Worm (Caenorhabditis elegans) whole organism, L2 larva: ENCODE data around the gene acr-8.

Experiments used
- F13H6.1 ChIP-seq: sonication (generic microtip); optimal IDR thresholded peaks from 2 replicates; lab custom pipeline; 2016; ENCODE audit warnings: missing genetic modification characterization, missing compliant biosample characterization
- R02D3.7 ChIP-seq: fragments of 150-350 bp; optimal IDR thresholded peaks from 2 replicates; lab custom pipeline; 2014; ENCODE audit warnings: missing biosample characterization, missing genetic modification characterization
- Y55F3AM.14 ChIP-seq: fragments of 200-800 bp; sonication (Bioruptor generic); optimal IDR thresholded peaks from 2 replicates; lab custom pipeline; 2018; ENCODE audit warnings: mild to moderate bottlenecking, missing genetic modification characterization, missing compliant biosample characterization
- blmp-1 ChIP-seq: sonication (generic microtip); optimal IDR thresholded peaks from 2 replicates; lab custom pipeline; 2017; ENCODE audit warnings: missing genetic modification characterization, mild to moderate bottlenecking, missing compliant biosample characterization, antibody characterized with exemption, moderate library complexity; ENCODE audit not compliant: insufficient read depth
- elt-3 ChIP-seq: sonication (generic microtip); optimal IDR thresholded peaks from 2 replicates; lab custom pipeline; 2017; ENCODE audit warnings: missing biosample characterization, missing genetic modification characterization
- fos-1 ChIP-seq: fragments of 150-350 bp; optimal IDR thresholded peaks from 2 replicates; lab custom pipeline; 2014; ENCODE audit warnings: missing biosample characterization, missing genetic modification characterization
- gmeb-1 ChIP-seq: fragments of 150-350 bp; optimal IDR thresholded peaks from 2 replicates; lab custom pipeline; 2014; ENCODE audit warnings: missing biosample characterization, missing genetic modification characterization
- nhr-11 ChIP-seq: fragments of 150-350 bp; optimal IDR thresholded peaks from 2 replicates; lab custom pipeline; 2014; ENCODE audit warnings: missing biosample characterization, missing genetic modification characterization
- zag-1 ChIP-seq: fragments of 150-350 bp; optimal IDR thresholded peaks from 2 replicates; lab custom pipeline; 2014; ENCODE audit warnings: missing biosample characterization, missing genetic modification characterization

DNA sequence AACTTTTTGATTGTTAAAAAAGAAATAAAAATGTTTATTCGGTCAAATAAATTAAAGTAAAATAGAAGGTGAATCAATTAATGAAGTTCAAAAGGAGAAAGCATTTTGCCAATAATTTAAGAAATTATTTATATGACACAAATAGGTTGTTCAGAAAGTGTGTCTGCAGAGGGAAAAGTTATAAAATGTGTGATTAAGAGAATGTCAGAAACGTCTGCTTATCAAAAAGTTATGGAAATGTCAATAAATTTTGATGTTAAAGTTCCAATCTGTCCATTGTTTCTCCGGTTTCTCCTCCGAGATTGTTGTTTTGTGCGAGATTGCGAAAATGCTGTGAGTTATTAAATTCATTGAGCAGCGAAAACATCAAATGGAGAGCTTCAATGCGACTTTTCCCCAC lies 32.8 kb upstream of the acr-8 start, which contains the start of gene rme-4:
- TF ChIP-seq elt-3, result no peak
- TF ChIP-seq blmp-1 (tag; lab: Kevin White, UChicago), result no peak
- TF ChIP-seq gmeb-1 (tag; lab: Kevin White, UChicago), result no peak
- no peak for TF ChIP-seq R02D3.7 (tag; lab: Kevin White, UChicago)
- TF ChIP-seq F13H6.1 (tag; lab: Kevin White, UChicago), result no peak
- no peak for TF ChIP-seq zag-1 (tag; lab: Kevin White, UChicago)
- TF ChIP-seq fos-1, result peak; percentile 45
- no peak for TF ChIP-seq nhr-11 (tag; lab: Kevin White, UChicago)
- TF ChIP-seq Y55F3AM.14 (GFP tag; lab: Kevin White, UChicago), result no peak
